Fruit fly (Drosophila melanogaster): ENCODE measurements around the gene CG17249.

- TF ChIP-seq D1 (tag; optimal IDR thresholded peaks at IDR 0.05) = no peak
- TF ChIP-seq CG13204 (GFP tag; optimal IDR thresholded peaks at IDR 0.05) = no peak
- TF ChIP-seq CG34367 (tag; optimal IDR thresholded peaks at IDR 0.05) = no peak
- TF ChIP-seq EcR (GFP tag; optimal IDR thresholded peaks at IDR 0.05) = no peak
- TF ChIP-seq fd96Ca (GFP tag; IDR thresholded peaks at IDR 0.05) = no peak
- TF ChIP-seq Snoo (tag; optimal IDR thresholded peaks at IDR 0.05) = no peak
- TF ChIP-seq Pif1A (GFP tag; optimal IDR thresholded peaks at IDR 0.05) = no peak
- TF ChIP-seq CG10348 (GFP tag; IDR thresholded peaks at IDR 0.05) = no peak
- TF ChIP-seq CG4496 (GFP tag; IDR thresholded peaks at IDR 0.05) = no peak
- no peak for TF ChIP-seq Pif1B (GFP tag; optimal IDR thresholded peaks at IDR 0.05)
- no peak for TF ChIP-seq CG32121 (GFP tag; IDR thresholded peaks at IDR 0.05)
- no peak for TF ChIP-seq CG12605 (GFP tag; IDR thresholded peaks at IDR 0.05)
- no peak for TF ChIP-seq CG15710 (tag; optimal IDR thresholded peaks at IDR 0.05)
- TF ChIP-seq CG9948 (tag; optimal IDR thresholded peaks at IDR 0.05) = no peak
These were observed 22.7 kb upstream of the CG17249 start, which contains the start of gene RabX5 for dm6 chr3L:1670008-1670407.
